Worm (Caenorhabditis elegans): ENCODE results near the gene pqn-16.

The pqn-16 gene

ce11 chrV:9224377-9224776, 50.5 kb downstream of the pqn-16 start:
- TF ChIP-seq tbx-8 (GFP tag; optimal IDR thresholded peaks at IDR 0.05) (no peak), nhr-76 (tag; optimal IDR thresholded peaks at IDR 0.05) (no peak), nhr-28 (tag; optimal IDR thresholded peaks at IDR 0.05) (no peak), ham-2 (GFP tag; optimal IDR thresholded peaks at IDR 0.05) (no peak)
